Worm (Caenorhabditis elegans) whole organism, midembryonic: ENCODE data around the gene F42A10.9.

ENCODE experiments used
- T22C8.4 ChIP-seq: fragments of 200-800 bp; sonication (Bioruptor generic); IDR thresholded peaks from 2 replicates; pipeline ENCODE4 v1.3.6; 2022; ENCODE audit warnings: missing genetic modification characterization, missing compliant biosample characterization
- flt-1 ChIP-seq: fragments of 200-800 bp; sonication (Bioruptor generic); IDR thresholded peaks from 2 replicates; pipeline ENCODE4 v1.3.6; 2022; ENCODE audit warnings: missing genetic modification characterization, missing compliant biosample characterization
- med-1 ChIP-seq: sonication (generic microtip); optimal IDR thresholded peaks from 2 replicates; lab custom pipeline; 2017; ENCODE audit warnings: missing genetic modification characterization, mild to moderate bottlenecking, missing compliant biosample characterization, antibody characterized with exemption, missing genetic modification reagents; ENCODE audit not compliant: insufficient read depth
- ztf-23 ChIP-seq: fragments of 200-800 bp; sonication (Bioruptor generic); IDR thresholded peaks from 2 replicates; pipeline ENCODE4 v1.3.6; 2022; ENCODE audit warnings: missing genetic modification reagents, missing genetic modification characterization, missing compliant biosample characterization

ce11 chrIII:6206161-6206853, 41.9 kb downstream of the F42A10.9 start, which contains the start of the genes sna-3 and rps-3:
- TF ChIP-seq med-1 (GFP tag; lab: Kevin White, UChicago) (no peak), flt-1 (no peak), ztf-23 (GFP tag; lab: Robert Waterston, UW) (no peak), T22C8.4 (GFP tag; lab: Robert Waterston, UW) (no peak)
